Worm (Caenorhabditis elegans): Measurements from ENCODE around the gene C23F12.9.

The C23F12.9 gene

DNA sequence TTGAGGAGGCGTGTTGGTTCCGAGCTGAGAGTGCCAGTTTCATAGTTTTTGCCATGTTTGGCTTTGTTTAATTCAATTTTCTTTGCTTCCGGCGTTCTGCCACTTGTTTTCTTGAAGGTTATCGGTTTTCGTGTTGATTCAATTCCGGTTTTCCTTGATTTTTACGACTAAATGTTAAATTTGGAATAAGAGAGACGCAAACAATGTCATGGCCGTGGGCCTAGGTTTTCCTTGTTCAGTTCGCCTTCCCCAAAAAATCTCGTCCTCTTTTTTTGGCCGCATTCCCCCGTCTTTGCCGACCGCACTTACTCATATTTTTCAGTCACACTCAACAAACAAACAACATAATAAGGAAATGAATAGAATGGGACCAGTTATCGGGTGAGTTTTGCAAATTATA lies at the start of gene C23F12.9:
C23F12.9 (plus strand) TSS at position 301 of the 400 bp plus-strand sequence.
- TF ChIP-seq elt-3 (tag; optimal IDR thresholded peaks at IDR 0.05) (no peak), hmg-11 (tag; optimal IDR thresholded peaks at IDR 0.05) (no peak), skn-1 (tag; optimal IDR thresholded peaks at IDR 0.05) (no peak), nhr-67 (tag; optimal IDR thresholded peaks at IDR 0.05) (no peak), nhr-28 (tag; optimal IDR thresholded peaks at IDR 0.05) (no peak), elt-1 (tag; optimal IDR thresholded peaks at IDR 0.05) (no peak), mdl-1 (tag; optimal IDR thresholded peaks at IDR 0.05) (no peak), pqm-1 (tag; optimal IDR thresholded peaks at IDR 0.05) (no peak), ztf-4 (tag; optimal IDR thresholded peaks at IDR 0.05) (no peak), nhr-43 (tag; optimal IDR thresholded peaks at IDR 0.05; ENCODE audit: poor library complexity, severe bottlenecking) (no peak), ama-1 (optimal IDR thresholded peaks at IDR 0.05) (no peak), daf-12 (tag; optimal IDR thresholded peaks at IDR 0.05) (no peak), nhr-23 (tag; optimal IDR thresholded peaks at IDR 0.05) (no peak), nfya-1 (tag; optimal IDR thresholded peaks at IDR 0.05; ENCODE audit: insufficient read depth) (no peak), nhr-237 (tag; optimal IDR thresholded peaks at IDR 0.05) (no peak), ceh-16 (tag; optimal IDR thresholded peaks at IDR 0.05) (no peak), nhr-77 (tag; optimal IDR thresholded peaks at IDR 0.05) (no peak)

- TF ChIP-seq nhr-43 (tag; optimal IDR thresholded peaks at IDR 0.05; ENCODE audit: poor library complexity, severe bottlenecking) (peak; percentile 57), nfya-1 (tag; optimal IDR thresholded peaks at IDR 0.05; ENCODE audit: insufficient read depth) (peak; percentile 79), nhr-12 (tag; optimal IDR thresholded peaks at IDR 0.05) (no peak), fkh-2 (tag; optimal IDR thresholded peaks at IDR 0.05) (peak; percentile 77), ama-1 (optimal IDR thresholded peaks at IDR 0.05) (peak; percentile 30), jun-1 (tag; optimal IDR thresholded peaks at IDR 0.05) (peak; percentile 42), unc-39 (tag; optimal IDR thresholded peaks at IDR 0.05) (no peak), hmg-11 (tag; optimal IDR thresholded peaks at IDR 0.05) (peak; percentile 63), pqm-1 (tag; optimal IDR thresholded peaks at IDR 0.05) (peak; percentile 9), fkh-10 (GFP tag; optimal IDR thresholded peaks at IDR 0.05) (peak; percentile 19), zag-1 (tag; optimal IDR thresholded peaks at IDR 0.05) (no peak), elt-2 (tag; optimal IDR thresholded peaks at IDR 0.05) (peak; percentile 66), lin-15B (tag; optimal IDR thresholded peaks at IDR 0.05) (peak; percentile 25), pha-4 (tag; optimal IDR thresholded peaks at IDR 0.05) (peak; percentile 91), mdl-1 (tag; optimal IDR thresholded peaks at IDR 0.05) (peak; percentile 91), lsy-12 (tag; optimal IDR thresholded peaks at IDR 0.05) (no peak), nhr-25 (tag; optimal IDR thresholded peaks at IDR 0.05) (peak; percentile 91), nhr-23 (tag; optimal IDR thresholded peaks at IDR 0.05) (no peak), ceh-28 (tag; optimal IDR thresholded peaks at IDR 0.05) (peak; percentile 52), lin-39 (tag; optimal IDR thresholded peaks at IDR 0.05) (peak; percentile 75), elt-1 (tag; optimal IDR thresholded peaks at IDR 0.05) (no peak), snpc-4 (tag; optimal IDR thresholded peaks at IDR 0.05) (peak; percentile 65), eor-1 (tag; optimal IDR thresholded peaks at IDR 0.05) (no peak), egl-5 (tag; optimal IDR thresholded peaks at IDR 0.05) (peak; percentile 83)
Observed at ce11 chrX:9347380-9347979, 46.4 kb upstream of the C23F12.9 start, which contains the start of gene oga-1. TSS of gene oga-1 (minus strand) at chrX:9347430.

DNA sequence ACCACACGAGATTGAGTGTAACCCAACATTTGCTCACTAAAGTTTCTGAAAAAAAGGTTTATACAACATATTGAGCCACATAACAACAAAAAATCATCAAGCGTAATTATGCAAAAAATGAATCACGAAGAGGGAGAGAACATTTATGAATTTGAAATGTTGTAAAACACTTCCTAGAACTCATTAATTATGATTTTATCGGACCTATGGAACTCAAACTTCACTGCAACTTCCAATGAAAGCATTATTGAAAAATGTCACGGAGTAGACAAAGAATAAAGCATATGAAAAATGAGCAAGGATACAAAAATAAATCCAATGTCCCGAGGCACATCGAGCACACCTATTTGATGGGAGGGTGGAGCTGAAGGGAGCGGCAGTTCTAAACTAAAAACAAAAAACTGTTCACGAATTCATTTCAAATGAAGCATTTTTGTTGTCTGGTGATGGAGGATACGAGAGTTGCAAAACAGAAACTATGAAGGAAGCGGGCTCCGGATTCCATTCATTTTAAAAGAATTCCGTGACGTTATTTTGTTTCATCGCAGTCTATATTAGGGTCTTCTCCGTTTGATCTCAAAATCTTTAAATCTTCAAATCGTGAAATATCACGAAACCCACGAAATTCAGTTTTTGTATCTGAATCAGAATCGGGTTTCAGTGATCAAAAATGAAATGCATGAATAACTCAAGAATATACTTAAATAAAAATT lies 43.9 kb upstream of the C23F12.9 start, which contains the start of gene flp-20:
flp-20 (minus strand) TSS at position 51 of the 713 bp plus-strand sequence.
- no peak for TF ChIP-seq nhr-11 (tag; optimal IDR thresholded peaks at IDR 0.05)
- no peak for TF ChIP-seq skn-1 (tag; optimal IDR thresholded peaks at IDR 0.05)
- TF ChIP-seq unc-39 (tag; optimal IDR thresholded peaks at IDR 0.05), result no peak
- TF ChIP-seq nhr-76 (tag; optimal IDR thresholded peaks at IDR 0.05), result no peak

- TF ChIP-seq fkh-10 (GFP tag; optimal IDR thresholded peaks at IDR 0.05) (peak; percentile 62), fos-1 (tag; optimal IDR thresholded peaks at IDR 0.05) (no peak)
Observed at ce11 chrX:9361136-9361535, 32.7 kb upstream of the C23F12.9 start.

All from whole organism, L3 larva.